Fruit fly (Drosophila melanogaster): ENCODE results near the gene CG33985.

The CG33985 gene

dm6 chr3L:15514814-15515495 is 11.7 kb downstream of the CG33985 start (continued):
- TF ChIP-seq Aef1 (GFP tag; IDR thresholded peaks at IDR 0.05), result no peak
- peak; percentile 17 for TF ChIP-seq CG6765 (GFP tag; optimal IDR thresholded peaks at IDR 0.05)
- no peak for TF ChIP-seq Dip2 (GFP tag; IDR thresholded peaks at IDR 0.05)
- no peak for TF ChIP-seq CG33213 (GFP tag; optimal IDR thresholded peaks at IDR 0.05)
- TF ChIP-seq CG2678 (tag; optimal IDR thresholded peaks at IDR 0.05), result no peak
- no peak for TF ChIP-seq Kr (GFP tag; optimal IDR thresholded peaks at IDR 0.05)
- TF ChIP-seq CG11695 (GFP tag; IDR thresholded peaks at IDR 0.05), result no peak
- no peak for TF ChIP-seq vnd (GFP tag; IDR thresholded peaks at IDR 0.05; ENCODE audit: partially characterized antibody)
- TF ChIP-seq Med (GFP tag), result peak; percentile 77
- peak in 1 of 2 experiments; percentile 81 for TF ChIP-seq eve (GFP tag; optimal IDR thresholded peaks at IDR 0.05)
- TF ChIP-seq pan (optimal IDR thresholded peaks at IDR 0.05), result no peak
- no peak for TF ChIP-seq pan (GFP tag; optimal IDR thresholded peaks at IDR 0.05 in 1 of 2, IDR thresholded peaks at IDR 0.05 in 1 of 2)
- TF ChIP-seq Drgx (GFP tag; IDR thresholded peaks at IDR 0.05), result no peak
- no peak for TF ChIP-seq CG17361 (GFP tag; IDR thresholded peaks at IDR 0.05)
- TF ChIP-seq croc (GFP tag; conservative IDR thresholded peaks at IDR 0.05), result no peak
- TF ChIP-seq CG17385 (GFP tag; optimal IDR thresholded peaks at IDR 0.05), result peak; percentile 91
- no peak for TF ChIP-seq CG15073 (GFP tag; optimal IDR thresholded peaks at IDR 0.05)
- TF ChIP-seq Dref (GFP tag; IDR thresholded peaks at IDR 0.05), result no peak
- TF ChIP-seq lmd (GFP tag; IDR thresholded peaks at IDR 0.05), result no peak

DNA sequence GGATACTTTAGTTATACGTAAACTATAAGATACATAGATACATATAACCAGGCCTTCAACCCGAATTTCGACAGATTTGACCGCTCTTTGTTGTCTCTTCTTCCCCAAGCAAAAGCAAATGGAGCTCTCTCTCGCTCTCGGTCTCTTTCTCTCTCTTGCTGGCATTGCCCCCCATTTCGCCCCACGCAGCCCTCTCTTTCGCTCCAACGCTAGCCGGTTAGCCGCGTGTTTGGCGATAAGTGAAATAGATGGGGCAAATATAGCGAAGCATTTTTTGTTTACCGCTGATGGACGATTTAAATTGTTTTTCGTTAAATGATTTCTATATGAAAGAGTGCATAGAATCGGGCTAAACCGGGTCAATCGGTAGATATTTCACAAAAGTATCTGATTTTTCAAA is 12.2 kb downstream of the CG33985 start:
- no peak for TF ChIP-seq CG10462 (GFP tag; optimal IDR thresholded peaks at IDR 0.05)
- TF ChIP-seq nom (GFP tag; optimal IDR thresholded peaks at IDR 0.05), result peak; percentile 22
- TF ChIP-seq ash1 (GFP tag; optimal IDR thresholded peaks at IDR 0.05), result no peak
- no peak for TF ChIP-seq p53 (GFP tag; optimal IDR thresholded peaks at IDR 0.05)
- TF ChIP-seq CG13624 (GFP tag; optimal IDR thresholded peaks at IDR 0.05), result no peak
- TF ChIP-seq otp (GFP tag; IDR thresholded peaks at IDR 0.05), result peak; percentile 38; the same call in 1 of the 3 replicates
- peak; percentile 35 for TF ChIP-seq her (GFP tag; optimal IDR thresholded peaks at IDR 0.05)
- TF ChIP-seq Max (GFP tag; optimal IDR thresholded peaks at IDR 0.05), result peak; percentile 35
- TF ChIP-seq CG7987 (GFP tag; optimal IDR thresholded peaks at IDR 0.05), result peak; percentile 58
- TF ChIP-seq unc-4 (GFP tag; IDR thresholded peaks at IDR 0.05; ENCODE audit: partially characterized antibody), result peak; percentile 40; the same call in 1 of the 2 replicates
- TF ChIP-seq CG2889 (GFP tag; IDR thresholded peaks at IDR 0.05), result no peak
- TF ChIP-seq CG3838 (GFP tag; optimal IDR thresholded peaks at IDR 0.05), result no peak
- no peak for TF ChIP-seq CG31365 (tag; optimal IDR thresholded peaks at IDR 0.05)
- TF ChIP-seq crol (GFP tag; IDR thresholded peaks at IDR 0.05), result peak; percentile 98
- TF ChIP-seq hbn (GFP tag; IDR thresholded peaks at IDR 0.05; ENCODE audit: partially characterized antibody), result peak; percentile 25; the same call in 1 of the 2 replicates
- peak; percentile 6 for TF ChIP-seq CG8290 (GFP tag; optimal IDR thresholded peaks at IDR 0.05)
- peak in 1 of 2 experiments; percentile 19 for TF ChIP-seq CG8290 (tag; optimal IDR thresholded peaks at IDR 0.05)
- peak; percentile 40; the same call in 1 of the 3 replicates for TF ChIP-seq CG2199 (GFP tag; IDR thresholded peaks at IDR 0.05)
- no peak for TF ChIP-seq CG4617 (GFP tag; optimal IDR thresholded peaks at IDR 0.05; ENCODE audit: borderline replicate concordance)
- peak; percentile 84 for TF ChIP-seq chn (GFP tag; optimal IDR thresholded peaks at IDR 0.05)
- no peak for TF ChIP-seq CG17186 (GFP tag; optimal IDR thresholded peaks at IDR 0.05)
- no peak for TF ChIP-seq Bgb (GFP tag; IDR thresholded peaks at IDR 0.05; ENCODE audit: partially characterized antibody)
- peak; percentile 60 for TF ChIP-seq CHES-1-like (GFP tag; optimal IDR thresholded peaks at IDR 0.05)
- TF ChIP-seq rib (GFP tag; IDR thresholded peaks at IDR 0.05), result peak; percentile 87
- no peak for TF ChIP-seq CG1024 (GFP tag; IDR thresholded peaks at IDR 0.05)
- no peak for TF ChIP-seq CG17612 (GFP tag; IDR thresholded peaks at IDR 0.05)
- TF ChIP-seq Dp (GFP tag; optimal IDR thresholded peaks at IDR 0.05), result peak; percentile 5
- TF ChIP-seq CG32532 (GFP tag; IDR thresholded peaks at IDR 0.05), result peak; percentile 60; the same call in 1 of the 2 replicates
- no peak for TF ChIP-seq Sry-β (GFP tag; optimal IDR thresholded peaks at IDR 0.05)
- peak; percentile 9 for TF ChIP-seq HmgZ (tag; optimal IDR thresholded peaks at IDR 0.05)
- TF ChIP-seq maf-S (GFP tag; optimal IDR thresholded peaks at IDR 0.05), result no peak
- no peak for TF ChIP-seq CG7357 (GFP tag; IDR thresholded peaks at IDR 0.05)

All from whole organism, embryonic.